Worm (Caenorhabditis elegans): Measurements from ENCODE around the gene F38A1.11.

F38A1.11 gene

DNA sequence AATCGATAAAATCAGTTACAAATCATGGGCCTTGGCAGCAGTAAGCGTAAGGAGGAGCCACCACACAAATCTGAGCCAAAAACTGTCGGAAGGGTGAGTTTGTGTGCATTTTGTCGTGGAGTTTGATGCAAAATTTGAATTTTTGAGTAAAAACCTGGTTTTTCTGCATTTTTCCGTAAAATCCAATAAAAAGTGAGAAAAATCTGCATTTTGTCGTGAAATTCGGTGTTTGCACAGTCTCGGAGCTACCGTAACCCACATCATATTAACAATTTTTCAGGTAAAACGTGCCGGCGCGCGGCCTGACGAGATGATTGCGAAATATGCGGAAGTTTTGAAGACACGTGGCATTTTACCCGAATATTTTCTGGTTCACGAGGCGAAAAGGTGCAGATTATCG, 28.7 kb downstream of the F38A1.11 start:
- no peak for TF ChIP-seq aly-1 (tag; optimal IDR thresholded peaks at IDR 0.05)
- TF ChIP-seq ceh-13 (GFP tag; optimal IDR thresholded peaks at IDR 0.05) = no peak
- TF ChIP-seq F13C5.2 (tag; optimal IDR thresholded peaks at IDR 0.05) = no peak
- TF ChIP-seq tbx-37 (GFP tag; conservative IDR thresholded peaks at IDR 0.05) = no peak
- TF ChIP-seq sea-1 (GFP tag; conservative IDR thresholded peaks at IDR 0.05) = no peak
- no peak for TF ChIP-seq tbx-11 (GFP tag; IDR thresholded peaks at IDR 0.05)
- TF ChIP-seq tra-4 (tag; optimal IDR thresholded peaks at IDR 0.05) = no peak
- TF ChIP-seq hmg-4 (GFP tag; optimal IDR thresholded peaks at IDR 0.05) = no peak
- no peak for TF ChIP-seq pes-1 (GFP tag; IDR thresholded peaks at IDR 0.05)

DNA sequence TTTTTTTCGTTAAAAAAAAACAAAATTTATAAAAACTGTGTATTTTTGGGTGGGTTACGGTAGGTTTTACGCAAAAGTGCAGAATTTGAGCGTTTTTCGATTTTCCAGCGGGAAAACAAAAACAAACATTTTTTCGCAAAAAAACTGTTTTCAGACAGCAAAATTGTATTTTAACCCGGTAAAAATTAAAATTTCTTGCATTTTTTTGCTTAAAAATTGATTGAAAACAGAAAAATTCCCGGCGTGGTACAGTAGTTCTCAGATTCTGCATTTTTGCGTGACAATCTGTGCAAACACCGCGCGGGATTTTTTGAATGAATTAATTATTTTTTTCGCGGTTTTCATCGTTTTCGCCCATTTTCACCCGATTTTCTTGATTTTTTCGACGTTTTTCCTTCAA, 29.9 kb downstream of the F38A1.11 start:
- no peak for TF ChIP-seq tbx-37 (GFP tag; conservative IDR thresholded peaks at IDR 0.05)
- no peak for TF ChIP-seq hmbx-1 (tag; optimal IDR thresholded peaks at IDR 0.05)
- TF ChIP-seq flt-1 (GFP tag; IDR thresholded peaks at IDR 0.05) = no peak
- no peak for TF ChIP-seq F13C5.2 (tag; optimal IDR thresholded peaks at IDR 0.05)
- TF ChIP-seq tbx-11 (GFP tag; IDR thresholded peaks at IDR 0.05) = no peak
- TF ChIP-seq pes-1 (GFP tag; IDR thresholded peaks at IDR 0.05) = no peak

DNA sequence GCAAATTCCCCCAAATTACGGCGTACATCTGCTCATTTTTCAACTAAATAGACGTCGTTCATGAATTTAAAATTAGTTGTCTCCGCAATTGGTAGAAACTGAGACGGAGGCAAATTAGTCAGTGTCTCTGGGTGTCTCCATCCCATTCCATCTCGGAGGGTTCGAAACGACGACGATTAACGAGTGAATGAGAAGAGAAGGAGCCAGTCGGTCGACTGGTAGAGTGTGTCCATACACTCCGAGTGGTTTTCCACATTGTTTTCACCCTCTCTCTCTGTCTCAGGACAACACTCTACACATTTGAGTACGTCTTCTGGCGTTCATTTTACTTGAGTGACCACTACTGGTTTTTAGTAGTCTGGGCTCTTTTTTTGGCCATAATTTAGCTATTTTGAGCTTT, 31.8 kb downstream of the F38A1.11 start:
- TF ChIP-seq ets-7 (tag; optimal IDR thresholded peaks at IDR 0.05) = no peak
- peak; percentile 8 for TF ChIP-seq hmg-4 (GFP tag; optimal IDR thresholded peaks at IDR 0.05)

DNA sequence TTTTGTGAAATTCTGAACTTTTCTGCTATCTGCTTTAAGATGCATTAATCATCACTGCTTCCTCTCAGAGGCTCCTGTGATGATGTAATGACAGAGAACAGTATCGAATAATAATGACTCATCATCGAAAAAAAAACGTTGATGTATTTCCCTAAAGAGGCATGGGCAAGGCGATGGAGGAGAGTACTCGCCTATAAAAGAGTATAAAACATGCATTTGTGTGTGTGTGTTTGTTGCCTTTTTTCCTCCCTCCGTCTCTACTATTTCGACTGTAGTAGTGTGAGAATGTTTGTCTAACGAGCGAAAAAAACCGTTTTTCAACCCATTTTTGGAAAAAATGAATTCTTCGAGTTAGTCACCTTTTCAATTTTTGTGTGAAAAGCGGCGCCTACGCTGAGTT, 37.7 kb downstream of the F38A1.11 start:
- TF ChIP-seq hmg-4 (GFP tag; optimal IDR thresholded peaks at IDR 0.05) = no peak
- TF ChIP-seq ets-7 (tag; optimal IDR thresholded peaks at IDR 0.05) = no peak
- no peak for TF ChIP-seq aly-1 (tag; optimal IDR thresholded peaks at IDR 0.05)
- no peak for TF ChIP-seq tra-4 (tag; optimal IDR thresholded peaks at IDR 0.05)
- TF ChIP-seq ama-1 (optimal IDR thresholded peaks at IDR 0.05) = no peak
- no peak for TF ChIP-seq tbx-37 (GFP tag; conservative IDR thresholded peaks at IDR 0.05)
- no peak for TF ChIP-seq B0310.2 (tag; optimal IDR thresholded peaks at IDR 0.05)
- TF ChIP-seq hnd-1 (tag; optimal IDR thresholded peaks at IDR 0.05) = no peak
- TF ChIP-seq scrt-1 (GFP tag; IDR thresholded peaks at IDR 0.05) = no peak

DNA sequence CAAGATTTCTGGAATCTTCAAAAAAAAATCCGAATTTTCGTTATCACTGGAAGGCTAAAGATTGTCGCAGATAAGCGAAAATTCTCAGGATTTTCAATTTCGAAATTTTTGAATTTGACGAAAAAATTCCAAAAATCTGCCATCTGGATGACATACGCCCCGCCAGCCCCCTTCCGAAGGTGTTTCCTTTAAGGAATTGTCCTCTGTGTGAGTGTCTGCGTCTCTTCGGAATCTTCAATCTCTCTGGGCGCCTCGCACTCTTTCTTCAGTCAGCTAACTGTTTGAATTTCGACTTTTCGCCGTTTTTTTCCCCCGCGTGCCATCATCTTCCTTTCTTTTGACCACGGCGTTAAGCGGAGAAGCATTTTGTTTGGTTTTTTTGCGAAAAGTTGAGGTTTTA, 39.4 kb downstream of the F38A1.11 start:
- no peak for TF ChIP-seq hnd-1 (tag; optimal IDR thresholded peaks at IDR 0.05)

DNA sequence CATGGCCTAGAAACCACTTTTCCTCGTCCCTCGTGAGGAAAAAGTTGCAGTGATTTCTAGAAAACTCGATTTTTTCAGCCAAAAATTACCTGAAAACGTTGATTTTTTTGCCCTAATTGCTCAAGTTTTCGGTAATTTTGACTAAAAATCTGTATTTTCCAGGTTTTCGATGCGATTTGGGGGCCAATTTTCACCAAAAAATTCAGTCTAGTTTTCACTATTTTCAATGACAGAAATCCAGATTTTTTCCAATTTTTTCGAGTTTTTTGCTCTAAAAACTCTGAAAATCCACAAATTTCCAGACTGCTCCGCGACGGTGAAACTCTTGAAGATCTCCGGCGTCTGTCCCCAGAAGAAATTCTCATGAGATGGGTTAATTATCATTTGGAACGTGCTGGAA, 42.1 kb downstream of the F38A1.11 start, which contains the start of gene plst-1:
Gene plst-1 (plus strand): TSS at position 301 of the 400 bp plus-strand sequence.
- TF ChIP-seq ets-7 (tag; optimal IDR thresholded peaks at IDR 0.05) = no peak
- no peak for TF ChIP-seq sea-1 (GFP tag; conservative IDR thresholded peaks at IDR 0.05)
- no peak for TF ChIP-seq tbx-37 (GFP tag; conservative IDR thresholded peaks at IDR 0.05)
- no peak for TF ChIP-seq pes-1 (GFP tag; IDR thresholded peaks at IDR 0.05)
- no peak for TF ChIP-seq flt-1 (GFP tag; IDR thresholded peaks at IDR 0.05)
- TF ChIP-seq ceh-36 (tag; optimal IDR thresholded peaks at IDR 0.05) = no peak
- TF ChIP-seq ama-1 (optimal IDR thresholded peaks at IDR 0.05) = no peak
- no peak for TF ChIP-seq B0310.2 (tag; optimal IDR thresholded peaks at IDR 0.05)

Measured in whole organism, early embryonic.